Worm (Caenorhabditis elegans) whole organism, L1 larva: ENCODE results near the gene W01C8.1.

Experiments used
- C04F5.9 ChIP-seq: sonication (generic microtip); optimal IDR thresholded peaks from 2 replicates; lab custom pipeline; 2016; ENCODE audit warnings: missing genetic modification characterization, missing compliant biosample characterization
- C34B4.2 ChIP-seq: sonication (generic microtip); optimal IDR thresholded peaks from 2 replicates; lab custom pipeline; 2017; ENCODE audit warnings: mild to moderate bottlenecking, missing genetic modification characterization, missing compliant biosample characterization
- F16B12.6 ChIP-seq: fragments of 150-350 bp; optimal IDR thresholded peaks from 2 replicates; lab custom pipeline; 2014; ENCODE audit warnings: missing biosample characterization, missing genetic modification characterization
- alr-1 ChIP-seq: fragments of 200-800 bp; sonication (Bioruptor generic); optimal IDR thresholded peaks from 2 replicates; lab custom pipeline; 2018; ENCODE audit warnings: borderline replicate concordance, mild to moderate bottlenecking, missing genetic modification characterization, missing compliant biosample characterization
- aly-2 ChIP-seq: fragments of 150-350 bp; optimal IDR thresholded peaks from 2 replicates; lab custom pipeline; 2014; ENCODE audit warnings: missing biosample characterization, missing genetic modification characterization
- ceh-63 ChIP-seq: fragments of 200-800 bp; sonication (Bioruptor generic); optimal IDR thresholded peaks from 2 replicates; lab custom pipeline; 2018; ENCODE audit warnings: mild to moderate bottlenecking, missing genetic modification characterization, missing compliant biosample characterization
- ceh-90 ChIP-seq: sonication (generic microtip); optimal IDR thresholded peaks from 2 replicates; lab custom pipeline; 2016; ENCODE audit warnings: missing genetic modification characterization, missing compliant biosample characterization
- ces-1 ChIP-seq: fragments of 150-350 bp; optimal IDR thresholded peaks from 2 replicates; lab custom pipeline; 2014; ENCODE audit warnings: missing biosample characterization, missing genetic modification reagents, missing genetic modification characterization
- dpl-1 ChIP-seq, 3 experiments: fragments of 150-350 bp in 2 of 3; sonication (generic microtip) in 1 of 3; optimal IDR thresholded peaks; 2 replicates each; lab custom pipeline; 2014 to 2017; ENCODE audit warnings: missing biosample characterization in 3 of 3, missing genetic modification characterization in 3 of 3, missing genetic modification reagents in 3 of 3
- dsc-1 ChIP-seq: sonication (generic microtip); optimal IDR thresholded peaks from 2 replicates; lab custom pipeline; 2016; ENCODE audit warnings: mild to moderate bottlenecking, missing genetic modification characterization, missing compliant biosample characterization
- efl-3 ChIP-seq: fragments of 200-800 bp; sonication (Bioruptor generic); optimal IDR thresholded peaks from 2 replicates; lab custom pipeline; 2018; ENCODE audit warnings: mild to moderate bottlenecking, missing genetic modification characterization, missing compliant biosample characterization
- elt-2 ChIP-seq: sonication (generic microtip); optimal IDR thresholded peaks from 2 replicates; lab custom pipeline; 2016; ENCODE audit warnings: missing genetic modification characterization, mild to moderate bottlenecking, inconsistent platforms, missing compliant biosample characterization, missing genetic modification reagents
- elt-3 ChIP-seq, 6 experiments: fragments of 150-350 bp in 1 of 6; sonication (generic microtip); optimal IDR thresholded peaks; 2 replicates each; lab custom pipeline; 2017 to 2018; ENCODE audit warnings: missing biosample characterization in 6 of 6, missing genetic modification characterization in 6 of 6, inconsistent platforms in 1 of 6
- ets-5 ChIP-seq: fragments of 200-800 bp; sonication (Bioruptor generic); IDR thresholded peaks from 2 replicates; pipeline ENCODE4 v1.3.6; 2022; ENCODE audit warnings: missing genetic modification characterization, missing compliant biosample characterization
- fos-1 ChIP-seq: fragments of 150-350 bp; optimal IDR thresholded peaks from 2 replicates; lab custom pipeline; 2014; ENCODE audit warnings: missing biosample characterization, missing genetic modification characterization
- hlh-4 ChIP-seq: sonication (generic microtip); optimal IDR thresholded peaks from 2 replicates; lab custom pipeline; 2016; ENCODE audit warnings: mild to moderate bottlenecking, missing genetic modification characterization, missing compliant biosample characterization
- isw-1 ChIP-seq: fragments of 200-800 bp; sonication (Bioruptor generic); IDR thresholded peaks from 2 replicates; pipeline ENCODE4 v1.3.6; 2022; ENCODE audit warnings: missing genetic modification characterization, missing compliant biosample characterization
- lin-13 ChIP-seq: fragments of 150-350 bp; optimal IDR thresholded peaks from 2 replicates; lab custom pipeline; 2014; ENCODE audit warnings: missing biosample characterization, missing genetic modification reagents, missing genetic modification characterization
- lin-14 ChIP-seq: fragments of 200-800 bp; sonication (Bioruptor generic); optimal IDR thresholded peaks from 2 replicates; lab custom pipeline; 2018; ENCODE audit warnings: mild to moderate bottlenecking, missing genetic modification characterization, moderate library complexity, missing compliant biosample characterization
- lin-39 ChIP-seq: fragments of 150-350 bp; optimal IDR thresholded peaks from 2 replicates; lab custom pipeline; 2014; ENCODE audit warnings: missing biosample characterization, missing genetic modification reagents, missing genetic modification characterization
- mab-9 ChIP-seq: fragments of 200-800 bp; sonication (Bioruptor generic); IDR thresholded peaks from 2 replicates; pipeline ENCODE4 v1.3.6; 2022; ENCODE audit warnings: missing genetic modification reagents, missing genetic modification characterization, missing compliant biosample characterization
- mdl-1 ChIP-seq, 2 experiments: fragments of 150-350 bp; optimal IDR thresholded peaks; 2 replicates each; lab custom pipeline; 2014 to 2017; ENCODE audit warnings: missing biosample characterization in 2 of 2, missing genetic modification characterization in 2 of 2, inconsistent platforms in 1 of 2
- nhr-11 ChIP-seq: fragments of 150-350 bp; optimal IDR thresholded peaks from 2 replicates; lab custom pipeline; 2014; ENCODE audit warnings: missing biosample characterization, missing genetic modification characterization
- nhr-12 ChIP-seq: sonication (generic microtip); optimal IDR thresholded peaks from 2 replicates; lab custom pipeline; 2017; ENCODE audit warnings: missing biosample characterization, missing genetic modification characterization
- nhr-20 ChIP-seq: sonication (generic microtip); optimal IDR thresholded peaks from 2 replicates; lab custom pipeline; 2016; ENCODE audit warnings: mild to moderate bottlenecking, missing genetic modification characterization, missing compliant biosample characterization
- nhr-28 ChIP-seq: fragments of 150-350 bp; optimal IDR thresholded peaks from 2 replicates; lab custom pipeline; 2014; ENCODE audit warnings: missing biosample characterization, missing genetic modification characterization
- nhr-47 ChIP-seq: sonication (generic microtip); optimal IDR thresholded peaks from 2 replicates; lab custom pipeline; 2016; ENCODE audit warnings: mild to moderate bottlenecking, missing genetic modification characterization, moderate library complexity, missing compliant biosample characterization
- nhr-71 ChIP-seq: sonication (generic microtip); optimal IDR thresholded peaks from 2 replicates; lab custom pipeline; 2016; ENCODE audit warnings: mild to moderate bottlenecking, missing genetic modification characterization, moderate library complexity, missing compliant biosample characterization
- pag-3 ChIP-seq: sonication (generic microtip); optimal IDR thresholded peaks from 2 replicates; lab custom pipeline; 2017; ENCODE audit warnings: missing genetic modification characterization, mild to moderate bottlenecking, missing compliant biosample characterization, antibody characterized with exemption, borderline replicate concordance; ENCODE audit not compliant: insufficient read depth
- pax-3 ChIP-seq: fragments of 200-800 bp; sonication (Bioruptor generic); optimal IDR thresholded peaks from 2 replicates; lab custom pipeline; 2018; ENCODE audit warnings: mild to moderate bottlenecking, missing genetic modification characterization, moderate library complexity, missing compliant biosample characterization
- rnt-1 ChIP-seq: sonication (generic microtip); optimal IDR thresholded peaks from 2 replicates; lab custom pipeline; 2016; ENCODE audit warnings: mild to moderate bottlenecking, missing genetic modification characterization, moderate library complexity, missing compliant biosample characterization
- snu-23 ChIP-seq: sonication (generic microtip); optimal IDR thresholded peaks from 2 replicates; lab custom pipeline; 2016; ENCODE audit warnings: missing genetic modification characterization, missing compliant biosample characterization
- sptf-1 ChIP-seq: fragments of 150-350 bp; optimal IDR thresholded peaks from 2 replicates; lab custom pipeline; 2014; ENCODE audit warnings: missing biosample characterization, missing genetic modification characterization
- swsn-7 ChIP-seq: sonication (generic microtip); optimal IDR thresholded peaks from 2 replicates; lab custom pipeline; 2016; ENCODE audit warnings: missing genetic modification characterization, missing compliant biosample characterization
- tbx-2 ChIP-seq: sonication (generic microtip); optimal IDR thresholded peaks from 2 replicates; lab custom pipeline; 2016; ENCODE audit warnings: missing genetic modification characterization, missing compliant biosample characterization
- unc-130 ChIP-seq: fragments of 150-350 bp; optimal IDR thresholded peaks from 2 replicates; lab custom pipeline; 2017; ENCODE audit warnings: missing biosample characterization, missing genetic modification characterization, inconsistent platforms
- unc-30 ChIP-seq: sonication (generic microtip); optimal IDR thresholded peaks from 2 replicates; lab custom pipeline; 2017; ENCODE audit warnings: missing biosample characterization, missing genetic modification characterization
- unc-86 ChIP-seq: sonication (generic microtip); optimal IDR thresholded peaks from 2 replicates; lab custom pipeline; 2016; ENCODE audit warnings: missing genetic modification characterization, missing compliant biosample characterization
- unc-98 ChIP-seq: fragments of 200-800 bp; sonication (Bioruptor generic); IDR thresholded peaks from 2 replicates; pipeline ENCODE4 v1.3.6; 2022; ENCODE audit warnings: missing genetic modification characterization, missing compliant biosample characterization
- vab-15 ChIP-seq: sonication (generic microtip); optimal IDR thresholded peaks from 2 replicates; lab custom pipeline; 2017; ENCODE audit warnings: missing genotype, mild to moderate bottlenecking, missing genetic modification characterization, missing compliant biosample characterization
- xbp-1 ChIP-seq: sonication (generic microtip); optimal IDR thresholded peaks from 2 replicates; lab custom pipeline; 2016; ENCODE audit warnings: missing genetic modification characterization, missing compliant biosample characterization
- zag-1 ChIP-seq: fragments of 150-350 bp; optimal IDR thresholded peaks from 2 replicates; lab custom pipeline; 2014; ENCODE audit warnings: missing biosample characterization, missing genetic modification characterization
- zip-4 ChIP-seq: fragments of 200-800 bp; sonication (Bioruptor generic); optimal IDR thresholded peaks from 2 replicates; lab custom pipeline; 2018; ENCODE audit warnings: mild to moderate bottlenecking, missing genetic modification characterization, moderate library complexity, missing compliant biosample characterization
- ztf-4 ChIP-seq: fragments of 150-350 bp; optimal IDR thresholded peaks from 2 replicates; lab custom pipeline; 2014; ENCODE audit warnings: missing biosample characterization, missing genetic modification characterization

Gene W01C8.1

ce11 chrX:5720929-5721328, 28.7 kb downstream of the W01C8.1 start:
- no peak for TF ChIP-seq elt-2 (tag; lab: Kevin White, UChicago)
- no peak for TF ChIP-seq fos-1 (tag; lab: Kevin White, UChicago)
- no peak for TF ChIP-seq ceh-90 (tag; lab: Kevin White, UChicago)
- TF ChIP-seq nhr-28 = no peak
- TF ChIP-seq swsn-7 (tag; lab: Kevin White, UChicago) = no peak
- no peak for TF ChIP-seq nhr-12 (tag; lab: Kevin White, UChicago)
- no peak for TF ChIP-seq ets-5
- TF ChIP-seq mab-9 = no peak
- no peak for TF ChIP-seq ces-1 (GFP tag; lab: Kevin White, UChicago)
- TF ChIP-seq nhr-20 (tag; lab: Kevin White, UChicago) = no peak
- TF ChIP-seq hlh-4 (tag; lab: Kevin White, UChicago) = no peak
- no peak for TF ChIP-seq unc-30 (tag; lab: Kevin White, UChicago)

ce11 chrX:5723758-5724157, 31.6 kb downstream of the W01C8.1 start:
- no peak for TF ChIP-seq C04F5.9 (tag; lab: Kevin White, UChicago)
- no peak for TF ChIP-seq C34B4.2 (tag; lab: Kevin White, UChicago)
- no peak for TF ChIP-seq alr-1 (tag; lab: Kevin White, UChicago)
- TF ChIP-seq nhr-47 (tag; lab: Kevin White, UChicago) = peak; percentile 27
- no peak for TF ChIP-seq lin-13 (GFP tag; lab: Kevin White, UChicago)
- peak; percentile 12 for TF ChIP-seq nhr-71 (tag; lab: Kevin White, UChicago)

DNA sequence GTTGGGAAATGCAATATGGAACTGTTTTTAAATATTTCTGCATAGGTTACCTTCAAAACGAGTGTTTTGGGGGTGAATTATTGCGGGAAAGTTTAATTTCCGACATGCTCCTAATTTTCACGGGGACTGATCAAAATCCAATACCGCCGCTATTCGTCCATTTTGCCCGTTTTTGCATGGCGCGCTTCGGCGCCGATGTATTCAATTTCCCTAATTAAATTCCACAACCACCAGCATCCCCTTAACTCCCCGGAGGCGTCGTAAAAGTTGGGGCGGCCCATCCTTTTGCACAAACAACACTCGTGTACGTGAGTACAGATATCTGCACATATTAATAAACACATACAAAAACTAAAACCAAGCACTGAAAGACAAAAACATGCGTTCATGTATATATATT, 32.3 kb downstream of the W01C8.1 start:
- TF ChIP-seq nhr-71 (tag; lab: Kevin White, UChicago) (no peak), efl-3 (GFP tag; lab: Kevin White, UChicago) (no peak), vab-15 (tag; lab: Kevin White, UChicago) (no peak), pax-3 (tag; lab: Kevin White, UChicago) (no peak), unc-86 (no peak), zag-1 (no peak), lin-14 (GFP tag; lab: Kevin White, UChicago) (peak; percentile 54), elt-3 (tag; optimal IDR thresholded peaks at IDR 0.05; lab: Kevin White, UChicago) (no peak), nhr-11 (tag; lab: Kevin White, UChicago) (no peak), ceh-63 (GFP tag; lab: Kevin White, UChicago) (peak; percentile 27)

DNA sequence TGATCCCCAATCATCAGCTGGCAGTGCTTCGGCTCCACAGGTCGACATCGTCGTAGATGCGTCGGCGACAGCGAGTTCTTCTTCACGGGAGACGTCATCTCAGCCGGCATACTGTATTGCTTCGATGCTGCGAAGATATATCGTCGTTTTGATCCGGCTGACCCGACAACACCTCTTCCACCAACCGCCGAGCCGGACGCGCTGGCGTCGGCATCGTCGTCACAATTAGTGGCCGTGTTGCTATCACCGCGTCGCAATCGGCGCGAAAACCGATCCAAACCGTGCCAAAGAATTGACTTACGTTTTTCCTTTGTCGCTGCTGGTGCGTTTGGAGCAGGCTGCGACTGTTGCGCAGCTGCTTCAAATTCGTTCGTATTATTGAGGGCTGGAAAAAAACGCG, 34.0 kb downstream of the W01C8.1 start:
- no peak for TF ChIP-seq zag-1
- TF ChIP-seq pag-3 (tag; lab: Kevin White, UChicago) = no peak
- no peak for TF ChIP-seq lin-14 (GFP tag; lab: Kevin White, UChicago)
- TF ChIP-seq nhr-12 (tag; lab: Kevin White, UChicago) = no peak
- TF ChIP-seq aly-2 (tag; lab: Kevin White, UChicago) = no peak
- no peak for TF ChIP-seq dpl-1 (GFP tag; optimal IDR thresholded peaks at IDR 0.05; lab: Kevin White, UChicago)
- no peak for TF ChIP-seq F16B12.6

DNA sequence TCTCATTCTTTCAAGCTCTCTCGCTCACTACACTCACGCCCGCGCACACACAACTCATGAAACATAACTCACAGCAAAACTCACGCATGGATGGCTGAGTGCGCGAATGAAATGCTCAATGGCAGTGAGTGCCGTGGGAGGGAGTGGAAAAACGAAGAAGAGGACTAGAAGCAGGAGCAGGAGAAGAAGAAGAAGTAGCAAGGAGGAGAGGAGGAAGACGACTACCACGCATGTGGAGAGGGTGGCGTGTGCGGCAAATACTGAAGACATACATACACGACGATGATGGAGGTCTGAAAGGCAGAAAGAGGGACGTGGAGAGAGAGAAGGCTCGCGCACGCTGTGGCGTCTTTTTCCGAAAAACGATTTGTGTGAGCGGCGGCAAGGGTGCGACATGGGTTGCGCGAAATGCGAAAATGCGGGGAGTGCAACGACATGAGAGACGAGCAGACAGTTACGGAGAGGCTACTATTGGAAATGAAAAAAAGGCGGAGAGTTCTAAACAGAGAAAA, 36.8 kb downstream of the W01C8.1 start:
- TF ChIP-seq zip-4 (peak; percentile 15), sptf-1 (tag; lab: Kevin White, UChicago) (no peak), lin-13 (GFP tag; lab: Kevin White, UChicago) (peak; percentile 26), xbp-1 (tag; lab: Kevin White, UChicago) (peak; percentile 54), nhr-47 (tag; lab: Kevin White, UChicago) (peak; percentile 80), nhr-12 (tag; lab: Kevin White, UChicago) (no peak), dsc-1 (tag; lab: Kevin White, UChicago) (peak; percentile 74), unc-98 (no peak), tbx-2 (tag; lab: Kevin White, UChicago) (peak; percentile 79), isw-1 (GFP tag; lab: Robert Waterston, UW) (no peak; the same call in none of the 2 replicates), ztf-4 (peak; percentile 44), nhr-71 (tag; lab: Kevin White, UChicago) (peak; percentile 78), swsn-7 (tag; lab: Kevin White, UChicago) (peak; percentile 76), rnt-1 (tag; lab: Kevin White, UChicago) (no peak), mdl-1 (tag; optimal IDR thresholded peaks at IDR 0.05; lab: Kevin White, UChicago) (peak in 1 of 2 experiments; percentile 14), dpl-1 (GFP tag; optimal IDR thresholded peaks at IDR 0.05; lab: Kevin White, UChicago) (peak in 1 of 3 experiments; percentile 35), lin-39 (tag; lab: Kevin White, UChicago) (no peak), snu-23 (peak; percentile 67), pag-3 (tag; lab: Kevin White, UChicago) (no peak), unc-130 (no peak)
